Worm (Caenorhabditis elegans): ENCODE measurements around the gene unc-10.

unc-10 gene

DNA sequence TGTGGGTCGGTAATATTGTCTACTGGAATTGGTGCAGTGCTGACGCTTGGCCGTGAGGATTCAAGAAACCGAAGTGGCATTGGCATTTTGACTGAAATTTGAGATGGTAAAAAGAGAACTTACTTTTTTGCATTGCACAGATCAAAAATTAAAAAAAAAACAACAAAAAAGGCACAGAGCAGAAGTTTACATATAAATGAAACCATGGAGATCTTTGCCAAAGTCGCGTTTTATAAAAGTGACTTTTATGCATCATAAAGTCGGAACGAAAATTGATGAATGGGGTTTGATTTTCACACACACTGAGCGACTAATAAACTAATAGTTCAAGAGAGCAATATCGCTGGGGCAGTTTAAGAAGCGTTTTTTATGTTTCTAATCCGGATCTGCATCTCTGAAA is 42.2 kb upstream of the unc-10 start, which contains the start of gene T08A9.13:
T08A9.13 (minus strand) TSS at position 101 of the 400 bp plus-strand sequence.
- no peak for TF ChIP-seq nhr-28 (tag; optimal IDR thresholded peaks at IDR 0.05)
- no peak for TF ChIP-seq mdl-1 (tag; optimal IDR thresholded peaks at IDR 0.05)
- TF ChIP-seq lin-39 (tag; optimal IDR thresholded peaks at IDR 0.05), result no peak
- no peak for TF ChIP-seq mml-1 (tag; optimal IDR thresholded peaks at IDR 0.05)
- no peak for TF ChIP-seq ama-1 (optimal IDR thresholded peaks at IDR 0.05)
- TF ChIP-seq elt-2 (tag; optimal IDR thresholded peaks at IDR 0.05), result no peak
- no peak for TF ChIP-seq elt-3 (tag; optimal IDR thresholded peaks at IDR 0.05)
- TF ChIP-seq jun-1 (tag; optimal IDR thresholded peaks at IDR 0.05), result no peak

DNA sequence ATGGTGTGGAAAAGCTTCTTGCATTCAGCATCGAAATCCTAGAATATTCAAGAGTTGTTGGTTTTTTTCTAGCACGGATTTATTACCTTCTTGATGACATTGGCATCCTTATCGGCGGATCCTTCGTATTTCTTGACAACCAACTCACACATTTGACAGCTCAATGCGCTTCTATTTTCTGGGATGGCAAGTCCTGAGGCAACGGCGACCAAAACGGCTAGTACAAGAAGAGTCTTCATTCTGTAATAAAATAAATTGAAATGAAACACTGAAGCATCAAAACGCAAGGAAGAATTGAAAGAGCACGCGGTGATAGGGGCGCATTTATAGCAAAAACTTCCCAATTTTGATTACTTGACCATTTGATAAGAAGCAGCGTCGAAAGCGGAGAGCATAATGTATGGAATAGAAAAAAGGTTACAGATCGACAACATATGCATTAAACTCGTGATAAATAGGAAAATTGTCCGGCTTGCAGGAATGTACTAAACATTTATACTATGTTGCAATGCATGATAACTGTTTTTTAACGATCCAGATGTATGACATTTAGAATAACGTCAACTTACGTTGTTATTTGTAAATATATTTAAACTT is 40.1 kb upstream of the unc-10 start, which contains the start of gene spp-5:
spp-5 (minus strand) TSS at position 240 of the 597 bp plus-strand sequence.
- TF ChIP-seq ama-1 (optimal IDR thresholded peaks at IDR 0.05) (peak; percentile 41), elt-2 (tag; optimal IDR thresholded peaks at IDR 0.05) (peak; percentile 95), nhr-77 (tag; optimal IDR thresholded peaks at IDR 0.05) (no peak), mml-1 (tag; optimal IDR thresholded peaks at IDR 0.05) (no peak), mdl-1 (tag; optimal IDR thresholded peaks at IDR 0.05) (peak; percentile 14), jun-1 (tag; optimal IDR thresholded peaks at IDR 0.05) (peak; percentile 63), unc-62 (GFP tag; optimal IDR thresholded peaks at IDR 0.05) (no peak), pqm-1 (tag; optimal IDR thresholded peaks at IDR 0.05) (peak; percentile 97), pha-4 (tag; optimal IDR thresholded peaks at IDR 0.05) (peak; percentile 78)

DNA sequence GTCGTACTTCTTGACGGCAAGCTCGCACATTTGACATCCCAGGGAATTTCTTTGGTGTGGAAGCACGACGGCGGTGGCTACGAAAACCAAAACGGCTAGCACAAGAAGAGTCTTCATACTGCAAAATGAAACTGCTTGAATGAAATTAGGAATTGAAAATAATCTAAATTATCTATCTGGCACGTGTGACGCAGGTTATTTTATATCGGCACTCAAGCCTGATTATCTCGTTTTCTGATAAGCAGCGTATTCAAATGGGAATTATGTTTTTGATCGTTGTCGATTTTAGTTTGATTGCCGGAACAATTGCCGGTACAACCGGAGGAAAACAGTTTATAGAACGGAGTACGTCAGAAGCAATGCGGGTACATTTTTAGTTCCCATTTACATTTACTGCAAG is 38.5 kb upstream of the unc-10 start, which contains the start of gene spp-4:
spp-4 (minus strand) TSS at position 118 of the 400 bp plus-strand sequence.
- TF ChIP-seq elt-2 (tag; optimal IDR thresholded peaks at IDR 0.05) (peak; percentile 84), ztf-11 (tag; optimal IDR thresholded peaks at IDR 0.05) (no peak)

DNA sequence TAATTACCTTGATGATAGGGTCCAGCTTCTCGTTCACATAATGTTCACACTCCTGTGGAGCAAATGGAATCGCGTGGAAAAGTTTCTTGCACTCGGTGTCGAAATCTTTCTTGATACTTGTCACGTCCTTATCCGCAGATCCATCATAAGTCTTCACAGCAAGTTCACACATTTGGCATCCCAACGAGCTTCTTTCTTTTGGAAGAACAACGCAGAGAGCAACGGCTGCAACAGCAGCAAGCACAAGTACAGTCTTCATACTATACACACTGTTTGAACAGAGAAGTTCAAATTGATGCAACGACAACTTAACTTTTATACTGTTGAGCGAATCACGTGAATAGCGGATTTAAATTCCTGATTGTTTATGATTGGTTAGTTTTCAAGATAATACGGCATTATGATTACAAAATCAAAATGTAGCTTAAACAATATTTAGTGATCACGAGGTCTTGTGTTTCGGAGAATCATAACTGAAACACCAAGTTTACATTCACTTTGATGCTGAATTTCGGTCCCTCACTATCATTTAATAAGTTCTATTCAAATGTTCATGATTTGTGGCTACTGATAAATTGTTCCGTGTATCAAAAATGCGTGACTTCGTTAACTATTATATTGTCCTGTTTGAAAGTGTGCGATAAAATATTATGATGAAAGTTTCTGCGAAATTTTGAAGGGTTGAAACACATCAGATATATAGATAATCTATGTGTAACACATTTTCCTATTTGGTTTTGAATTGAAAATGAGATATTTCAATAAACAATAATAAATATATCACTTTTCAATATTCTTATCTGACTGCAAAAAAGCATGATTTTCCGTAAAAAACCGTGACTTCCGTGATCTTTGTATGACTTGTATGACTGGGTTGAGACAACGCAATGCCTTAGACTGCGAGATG is 36.6 kb upstream of the unc-10 start, which contains the start of the genes spp-2 and spp-6:
spp-2 (minus strand) TSS at position 334 of the 907 bp plus-strand sequence.
spp-6 (plus strand) TSS at position 857 of the 907 bp plus-strand sequence.
- TF ChIP-seq pha-4 (tag; optimal IDR thresholded peaks at IDR 0.05) (peak; percentile 29), elt-2 (tag; optimal IDR thresholded peaks at IDR 0.05) (peak; percentile 90), unc-62 (GFP tag; optimal IDR thresholded peaks at IDR 0.05) (no peak), unc-39 (tag; optimal IDR thresholded peaks at IDR 0.05) (no peak), pqm-1 (tag; optimal IDR thresholded peaks at IDR 0.05) (peak; percentile 85), nhr-12 (tag; optimal IDR thresholded peaks at IDR 0.05) (no peak), ama-1 (optimal IDR thresholded peaks at IDR 0.05) (peak; percentile 71), daf-12 (tag; optimal IDR thresholded peaks at IDR 0.05) (no peak), nhr-77 (tag; optimal IDR thresholded peaks at IDR 0.05) (no peak), fkh-2 (tag; optimal IDR thresholded peaks at IDR 0.05) (no peak), nfya-1 (tag; optimal IDR thresholded peaks at IDR 0.05; ENCODE audit: insufficient read depth) (no peak), nhr-67 (tag; optimal IDR thresholded peaks at IDR 0.05) (no peak), tbx-2 (tag; optimal IDR thresholded peaks at IDR 0.05) (no peak)

DNA sequence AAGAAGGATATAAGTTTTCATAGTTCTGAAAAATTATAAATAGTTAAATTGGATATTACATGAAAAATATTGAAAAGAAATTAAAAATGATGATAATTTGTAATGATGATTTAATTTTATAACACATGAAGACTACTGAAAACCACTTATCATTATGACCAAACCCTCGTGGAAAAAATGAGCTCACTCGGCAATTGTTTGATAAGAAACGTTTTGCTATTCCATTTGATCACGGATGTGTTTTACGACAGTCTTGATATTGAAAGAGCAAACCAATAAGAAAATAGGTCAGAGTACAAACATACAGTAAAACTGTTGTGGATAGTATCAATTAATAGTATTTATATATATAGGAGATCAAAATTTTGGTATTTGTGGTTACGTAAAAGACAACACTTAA is 35.2 kb upstream of the unc-10 start, which contains the start of gene spp-3:
spp-3 (minus strand) TSS at position 25 of the 400 bp plus-strand sequence.
- TF ChIP-seq nfya-1 (tag; optimal IDR thresholded peaks at IDR 0.05; ENCODE audit: insufficient read depth), result peak; percentile 48
- peak; percentile 93 for TF ChIP-seq pqm-1 (tag; optimal IDR thresholded peaks at IDR 0.05)
- TF ChIP-seq nhr-77 (tag; optimal IDR thresholded peaks at IDR 0.05), result no peak
- TF ChIP-seq ceh-9 (tag; optimal IDR thresholded peaks at IDR 0.05), result no peak
- peak; percentile 57 for TF ChIP-seq jun-1 (tag; optimal IDR thresholded peaks at IDR 0.05)
- TF ChIP-seq egl-5 (tag; optimal IDR thresholded peaks at IDR 0.05), result no peak
- TF ChIP-seq lsy-12 (tag; optimal IDR thresholded peaks at IDR 0.05), result no peak
- peak; percentile 88 for TF ChIP-seq skn-1 (tag; optimal IDR thresholded peaks at IDR 0.05)
- TF ChIP-seq nhr-23 (tag; optimal IDR thresholded peaks at IDR 0.05), result no peak
- peak; percentile 38 for TF ChIP-seq pha-4 (tag; optimal IDR thresholded peaks at IDR 0.05)
- TF ChIP-seq aly-2 (tag; optimal IDR thresholded peaks at IDR 0.05), result no peak
- TF ChIP-seq ceh-28 (tag; optimal IDR thresholded peaks at IDR 0.05), result no peak
- no peak for TF ChIP-seq fkh-2 (tag; optimal IDR thresholded peaks at IDR 0.05)
- TF ChIP-seq daf-12 (tag; optimal IDR thresholded peaks at IDR 0.05), result no peak
- TF ChIP-seq nhr-237 (tag; optimal IDR thresholded peaks at IDR 0.05), result no peak
- peak; percentile 96 for TF ChIP-seq elt-2 (tag; optimal IDR thresholded peaks at IDR 0.05)
- TF ChIP-seq mml-1 (tag; optimal IDR thresholded peaks at IDR 0.05), result no peak
- no peak for TF ChIP-seq unc-62 (GFP tag; optimal IDR thresholded peaks at IDR 0.05)
- no peak for TF ChIP-seq ZK546.5 (tag; optimal IDR thresholded peaks at IDR 0.05)
- no peak for TF ChIP-seq ama-1 (optimal IDR thresholded peaks at IDR 0.05)
- no peak for TF ChIP-seq ceh-82 (tag; optimal IDR thresholded peaks at IDR 0.05)
- TF ChIP-seq unc-39 (tag; optimal IDR thresholded peaks at IDR 0.05), result no peak
- TF ChIP-seq zag-1 (tag; optimal IDR thresholded peaks at IDR 0.05), result no peak
- TF ChIP-seq fos-1 (tag; optimal IDR thresholded peaks at IDR 0.05), result no peak
- TF ChIP-seq mdl-1 (tag; optimal IDR thresholded peaks at IDR 0.05), result no peak
- no peak for TF ChIP-seq nhr-12 (tag; optimal IDR thresholded peaks at IDR 0.05)
- TF ChIP-seq nhr-28 (tag; optimal IDR thresholded peaks at IDR 0.05), result no peak

Measured in whole organism, L3 larva.